Fruit fly (Drosophila melanogaster) whole organism, prepupa: Measurements from ENCODE around the gene Prosbeta2R2.

Experiments
- CG4318 ChIP-seq: fragments of 200-800 bp; sonication (Bioruptor generic); optimal IDR thresholded peaks from 3 replicates; lab custom pipeline; 2017; ENCODE audit warnings: missing biosample characterization, mild to moderate bottlenecking, missing genetic modification characterization
- CG7368 ChIP-seq: fragments of 200-800 bp; sonication (Bioruptor generic); optimal IDR thresholded peaks from 3 replicates; lab custom pipeline; 2016; ENCODE audit warnings: missing biosample characterization, missing genetic modification characterization
- CG8319 ChIP-seq: fragments of 200-800 bp; sonication (Bioruptor generic); optimal IDR thresholded peaks from 3 replicates; lab custom pipeline; 2016; ENCODE audit warnings: missing biosample characterization, missing genetic modification characterization
- CG8632 ChIP-seq: fragments of 200-800 bp; sonication (Bioruptor generic); optimal IDR thresholded peaks from 3 replicates; lab custom pipeline; 2016; ENCODE audit warnings: missing biosample characterization, missing genetic modification characterization
- Hr39 ChIP-seq: fragments of 200-800 bp; sonication (Bioruptor generic); optimal IDR thresholded peaks from 2 replicates; lab custom pipeline; 2016; ENCODE audit warnings: missing biosample characterization, missing genetic modification characterization
- OdsH ChIP-seq: fragments of 200-800 bp; sonication (Bioruptor generic); optimal IDR thresholded peaks from 3 replicates; lab custom pipeline; 2016; ENCODE audit warnings: missing biosample characterization, missing genetic modification characterization
- dac ChIP-seq: fragments of 200-800 bp; sonication (Bioruptor generic); optimal IDR thresholded peaks from 2 replicates; lab custom pipeline; 2017; ENCODE audit warnings: missing biosample characterization, mild to moderate bottlenecking, missing genetic modification characterization
- eg ChIP-seq: fragments of 200-800 bp; sonication (Bioruptor generic); IDR thresholded peaks from 3 replicates; pipeline ENCODE4 v1.3.6; 2022; ENCODE audit warnings: missing biosample characterization, missing genetic modification characterization
- pdm3 ChIP-seq: fragments of 200-800 bp; sonication (Bioruptor generic); optimal IDR thresholded peaks from 3 replicates; lab custom pipeline; 2016; ENCODE audit warnings: missing biosample characterization, missing genetic modification characterization

- peak; percentile 90 for TF ChIP-seq CG7368 (GFP tag; lab: Kevin White, UChicago)
- TF ChIP-seq CG8319 (GFP tag; lab: Kevin White, UChicago): peak; percentile 83
- TF ChIP-seq dac (GFP tag; lab: Kevin White, UChicago): peak; percentile 84
- TF ChIP-seq CG8632 (GFP tag; lab: Kevin White, UChicago): peak; percentile 86
- TF ChIP-seq pdm3: peak; percentile 94
- peak; percentile 95 for TF ChIP-seq eg (GFP tag; lab: Robert Waterston, UW)
- TF ChIP-seq CG4318: peak; percentile 85
- peak; percentile 86 for TF ChIP-seq Hr39 (GFP tag; lab: Kevin White, UChicago)
- TF ChIP-seq OdsH (GFP tag; lab: Kevin White, UChicago): peak; percentile 92
Measured at dm6 chr3R:5209481-5209880, 9.8 kb downstream of the Prosbeta2R2 start.
